Worm (Caenorhabditis elegans) whole organism, L2 larva: ENCODE data around the gene C02C6.14.

ENCODE experiments used
- C34F6.9 ChIP-seq: fragments of 150-350 bp; optimal IDR thresholded peaks from 2 replicates; lab custom pipeline; 2014; ENCODE audit warnings: missing biosample characterization, missing genetic modification characterization
- R02D3.7 ChIP-seq: fragments of 150-350 bp; optimal IDR thresholded peaks from 2 replicates; lab custom pipeline; 2014; ENCODE audit warnings: missing biosample characterization, missing genetic modification characterization
- ZK546.5 ChIP-seq: sonication (generic microtip); optimal IDR thresholded peaks from 2 replicates; lab custom pipeline; 2017; ENCODE audit warnings: missing biosample characterization, missing genetic modification characterization
- alr-1 ChIP-seq: fragments of 150-350 bp; optimal IDR thresholded peaks from 2 replicates; lab custom pipeline; 2014; ENCODE audit warnings: missing biosample characterization, missing genetic modification characterization
- aly-2 ChIP-seq: fragments of 150-350 bp; optimal IDR thresholded peaks from 2 replicates; lab custom pipeline; 2014; ENCODE audit warnings: missing biosample characterization, missing genetic modification characterization
- ama-1 ChIP-seq: fragments of 150-350 bp; optimal IDR thresholded peaks from 2 replicates; lab custom pipeline; 2018; ENCODE audit warnings: inconsistent platforms
- blmp-1 ChIP-seq: sonication (generic microtip); optimal IDR thresholded peaks from 2 replicates; lab custom pipeline; 2017; ENCODE audit warnings: missing genetic modification characterization, mild to moderate bottlenecking, missing compliant biosample characterization, antibody characterized with exemption, moderate library complexity; ENCODE audit not compliant: insufficient read depth
- crh-2 ChIP-seq: sonication (generic microtip); optimal IDR thresholded peaks from 2 replicates; lab custom pipeline; 2017; ENCODE audit warnings: missing biosample characterization, missing genetic modification characterization
- dmd-4 ChIP-seq: sonication (generic microtip); optimal IDR thresholded peaks from 2 replicates; lab custom pipeline; 2017; ENCODE audit warnings: missing biosample characterization, missing genetic modification characterization
- egl-27 ChIP-seq: sonication (generic microtip); optimal IDR thresholded peaks from 3 replicates; lab custom pipeline; 2017; ENCODE audit warnings: missing biosample characterization, missing genetic modification reagents, missing genetic modification characterization
- elt-3 ChIP-seq: sonication (generic microtip); optimal IDR thresholded peaks from 2 replicates; lab custom pipeline; 2017; ENCODE audit warnings: missing biosample characterization, missing genetic modification characterization
- fos-1 ChIP-seq: fragments of 150-350 bp; optimal IDR thresholded peaks from 2 replicates; lab custom pipeline; 2014; ENCODE audit warnings: missing biosample characterization, missing genetic modification characterization
- lin-11 ChIP-seq: fragments of 150-350 bp; sonication (generic microtip); optimal IDR thresholded peaks from 2 replicates; lab custom pipeline; 2014; ENCODE audit warnings: missing biosample characterization, missing genetic modification characterization, inconsistent platforms, mixed read lengths
- lin-39 ChIP-seq: fragments of 150-350 bp; optimal IDR thresholded peaks from 2 replicates; lab custom pipeline; 2014; ENCODE audit warnings: missing biosample characterization, missing genetic modification reagents, missing genetic modification characterization
- lsy-2 ChIP-seq, 2 experiments: fragments of 150-350 bp in 1 of 2; sonication (generic microtip) in 1 of 2; optimal IDR thresholded peaks; 2 replicates each; lab custom pipeline; 2014 to 2017; ENCODE audit warnings: missing biosample characterization in 2 of 2, missing genetic modification characterization in 2 of 2
- mab-5 ChIP-seq: fragments of 150-350 bp; optimal IDR thresholded peaks from 2 replicates; lab custom pipeline; 2014; ENCODE audit warnings: missing biosample characterization, missing genetic modification characterization
- mbf-1 ChIP-seq: sonication (generic microtip); optimal IDR thresholded peaks from 2 replicates; lab custom pipeline; 2017; ENCODE audit warnings: missing biosample characterization, missing genetic modification characterization
- mdl-1 ChIP-seq, 2 experiments: fragments of 150-350 bp in 1 of 2; sonication (generic microtip) in 1 of 2; optimal IDR thresholded peaks; 2 replicates each; lab custom pipeline; 2017; ENCODE audit warnings: missing biosample characterization in 2 of 2, missing genetic modification characterization in 2 of 2
- nhr-10 ChIP-seq: sonication (generic microtip); optimal IDR thresholded peaks from 2 replicates; lab custom pipeline; 2017; ENCODE audit warnings: missing biosample characterization, missing genetic modification characterization
- nhr-129 ChIP-seq: fragments of 150-350 bp; optimal IDR thresholded peaks from 2 replicates; lab custom pipeline; 2014; ENCODE audit warnings: missing biosample characterization, missing genetic modification characterization
- nhr-21 ChIP-seq: fragments of 150-350 bp; optimal IDR thresholded peaks from 2 replicates; lab custom pipeline; 2014; ENCODE audit warnings: missing biosample characterization, missing genetic modification characterization
- nhr-23 ChIP-seq: fragments of 150-350 bp; optimal IDR thresholded peaks from 2 replicates; lab custom pipeline; 2014; ENCODE audit warnings: missing biosample characterization, missing genetic modification reagents, missing genetic modification characterization
- nhr-237 ChIP-seq: fragments of 150-350 bp; optimal IDR thresholded peaks from 2 replicates; lab custom pipeline; 2014; ENCODE audit warnings: missing biosample characterization, missing genetic modification characterization
- nhr-6 ChIP-seq: fragments of 150-350 bp; optimal IDR thresholded peaks from 2 replicates; lab custom pipeline; 2014; ENCODE audit warnings: missing biosample characterization, missing genetic modification characterization
- nhr-77 ChIP-seq: fragments of 150-350 bp; optimal IDR thresholded peaks from 2 replicates; lab custom pipeline; 2014; ENCODE audit warnings: missing biosample characterization, missing genetic modification characterization
- peb-1 ChIP-seq: fragments of 150-350 bp; optimal IDR thresholded peaks from 2 replicates; lab custom pipeline; 2014; ENCODE audit warnings: missing biosample characterization, missing genetic modification characterization
- sem-4 ChIP-seq: fragments of 150-350 bp; optimal IDR thresholded peaks from 2 replicates; lab custom pipeline; 2014; ENCODE audit warnings: missing biosample characterization, missing genetic modification reagents, missing genetic modification characterization
- skn-1 ChIP-seq: sonication (generic microtip); optimal IDR thresholded peaks from 2 replicates; lab custom pipeline; 2017; ENCODE audit warnings: missing biosample characterization, missing genetic modification characterization
- sma-3 ChIP-seq: sonication (generic microtip); optimal IDR thresholded peaks from 2 replicates; lab custom pipeline; 2016; ENCODE audit warnings: missing genetic modification reagents, missing genetic modification characterization, missing compliant biosample characterization
- sma-9 ChIP-seq, 2 experiments: fragments of 150-350 bp in 1 of 2; sonication (generic microtip) in 1 of 2; optimal IDR thresholded peaks; 2 replicates each; lab custom pipeline; 2014 to 2016; ENCODE audit warnings: missing genetic modification characterization in 2 of 2, mild to moderate bottlenecking in 1 of 2, missing biosample characterization in 1 of 2, missing compliant biosample characterization in 1 of 2, missing genetic modification reagents in 1 of 2, moderate library complexity in 1 of 2
- snpc-4 ChIP-seq: fragments of 150-350 bp; optimal IDR thresholded peaks from 2 replicates; lab custom pipeline; 2014; ENCODE audit warnings: missing biosample characterization, missing genetic modification characterization
- unc-62 ChIP-seq: fragments of 150-350 bp; optimal IDR thresholded peaks from 2 replicates; lab custom pipeline; 2014; ENCODE audit warnings: missing biosample characterization, missing genetic modification reagents, missing genetic modification characterization
- ztf-1 ChIP-seq: fragments of 200-800 bp; sonication (Bioruptor generic); conservative IDR thresholded peaks from 2 replicates; pipeline ENCODE4 v1.3.6; 2022; ENCODE audit warnings: missing genetic modification characterization, missing compliant biosample characterization
- ztf-11 ChIP-seq: sonication (generic microtip); optimal IDR thresholded peaks from 2 replicates; lab custom pipeline; 2017; ENCODE audit warnings: missing biosample characterization, missing genetic modification characterization
- ztf-4 ChIP-seq: fragments of 150-350 bp; optimal IDR thresholded peaks from 2 replicates; lab custom pipeline; 2014; ENCODE audit warnings: missing biosample characterization, missing genetic modification characterization

Gene C02C6.14

DNA sequence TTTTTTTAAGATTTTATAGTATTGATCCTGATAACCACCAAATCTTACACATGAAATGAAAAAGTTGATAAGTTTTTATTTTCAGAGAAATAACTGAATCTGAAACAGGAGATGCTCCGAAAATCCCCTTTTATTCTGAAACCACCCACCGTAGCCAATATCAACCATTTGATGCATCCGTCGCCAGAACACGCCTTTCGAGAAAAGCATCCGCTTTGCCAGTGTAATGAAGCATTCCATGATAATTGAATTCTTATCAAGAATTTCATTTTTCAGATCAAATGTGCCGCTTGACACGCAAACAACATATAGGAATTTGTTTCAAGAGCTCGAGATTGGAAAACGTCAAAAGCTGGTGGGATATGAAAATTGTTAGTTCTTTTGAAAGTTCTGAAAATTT, 32.7 kb upstream of the C02C6.14 start, which contains the start of gene tbh-1:
tbh-1 (minus strand) TSS at position 101 of the 400 bp plus-strand sequence.
- no peak for TF ChIP-seq aly-2
- no peak for TF ChIP-seq sem-4 (tag; lab: Kevin White, UChicago)
- TF ChIP-seq nhr-10 (tag; lab: Kevin White, UChicago), result no peak
- TF ChIP-seq ZK546.5 (tag; lab: Kevin White, UChicago), result no peak
- TF ChIP-seq lin-39 (tag; lab: Kevin White, UChicago), result no peak
- TF ChIP-seq nhr-21 (tag; lab: Kevin White, UChicago), result no peak
- TF ChIP-seq nhr-77, result no peak
- no peak for TF ChIP-seq fos-1 (tag; lab: Kevin White, UChicago)
- no peak for TF ChIP-seq elt-3 (tag; lab: Kevin White, UChicago)
- TF ChIP-seq ama-1 (lab: Kevin White, UChicago), result no peak
- no peak for TF ChIP-seq R02D3.7
- no peak for TF ChIP-seq nhr-23 (tag; lab: Kevin White, UChicago)
- no peak for TF ChIP-seq peb-1 (tag; lab: Kevin White, UChicago)
- TF ChIP-seq ztf-1, result no peak
- no peak for TF ChIP-seq ztf-4 (tag; lab: Kevin White, UChicago)
- TF ChIP-seq snpc-4 (tag; lab: Kevin White, UChicago), result no peak

DNA sequence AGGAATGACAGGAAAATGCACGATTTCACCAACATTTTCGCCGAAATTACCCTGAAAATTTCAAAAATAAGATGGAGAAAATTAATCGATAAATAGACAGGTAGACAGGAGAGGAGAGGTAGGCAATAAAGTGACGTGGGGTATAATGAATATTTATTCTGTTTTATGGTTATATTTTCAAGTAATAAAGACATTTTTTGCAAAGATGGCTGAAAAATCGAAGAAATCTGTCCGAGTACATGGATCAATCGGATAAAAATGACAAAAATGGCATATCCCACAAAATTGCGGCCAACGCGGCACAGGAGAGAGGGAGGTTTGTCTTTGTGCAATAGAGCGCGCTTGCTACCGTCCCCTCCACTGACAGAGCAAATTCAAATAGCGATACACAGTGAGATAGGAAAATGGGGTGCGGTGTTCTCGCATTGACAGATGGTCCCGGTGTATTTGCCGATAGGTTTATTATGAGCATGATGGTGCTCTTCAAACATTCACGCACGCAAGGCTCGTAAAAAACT, 29.6 kb upstream of the C02C6.14 start, which contains the start of gene zipt-7.2:
zipt-7.2 (minus strand) TSS at position 51 of the 518 bp plus-strand sequence.
- TF ChIP-seq unc-62 (GFP tag; lab: Kevin White, UChicago) (no peak), C34F6.9 (tag; lab: Kevin White, UChicago) (peak; percentile 9), lsy-2 (tag; optimal IDR thresholded peaks at IDR 0.05; lab: Kevin White, UChicago) (no peak), crh-2 (tag; lab: Kevin White, UChicago) (peak; percentile 10), sma-9 (GFP tag; optimal IDR thresholded peaks at IDR 0.05; lab: Kevin White, UChicago) (no peak), sma-9 (tag; optimal IDR thresholded peaks at IDR 0.05; lab: Kevin White, UChicago) (no peak), nhr-129 (tag; lab: Kevin White, UChicago) (peak; percentile 20)
- TF ChIP-seq, all 48 proteins: peak for 3

DNA sequence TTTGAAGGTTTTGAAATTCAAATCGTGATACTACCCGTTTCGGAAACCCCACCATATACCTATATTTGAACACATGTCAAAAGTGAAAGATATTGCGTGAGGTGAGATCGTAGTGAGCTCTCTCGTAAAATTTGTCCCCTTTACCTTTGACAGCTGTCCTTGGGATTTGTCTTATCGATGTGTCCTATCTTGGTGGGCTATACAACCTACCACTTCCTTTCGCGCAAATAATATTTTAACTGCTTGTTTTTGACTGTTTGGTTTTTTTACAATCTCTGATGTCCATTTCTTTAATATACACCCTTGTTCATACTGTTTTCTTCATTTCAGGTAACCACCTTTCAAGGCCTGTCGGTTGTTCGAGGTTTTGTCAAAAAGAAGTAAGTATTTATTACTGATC, 27.8 kb upstream of the C02C6.14 start, which contains the start of gene eat-20:
eat-20 (plus strand) TSS at position 331 of the 400 bp plus-strand sequence.
- TF ChIP-seq nhr-237 (tag; lab: Kevin White, UChicago) (no peak), ztf-11 (no peak), mdl-1 (tag; optimal IDR thresholded peaks at IDR 0.05; lab: Kevin White, UChicago) (no peak), sma-3 (GFP tag; lab: Kevin White, UChicago) (no peak), unc-62 (GFP tag; lab: Kevin White, UChicago) (no peak), skn-1 (tag; lab: Kevin White, UChicago) (no peak), C34F6.9 (tag; lab: Kevin White, UChicago) (no peak), alr-1 (tag; lab: Kevin White, UChicago) (no peak), sma-9 (GFP tag; optimal IDR thresholded peaks at IDR 0.05; lab: Kevin White, UChicago) (no peak), sma-9 (tag; optimal IDR thresholded peaks at IDR 0.05; lab: Kevin White, UChicago) (no peak), crh-2 (tag; lab: Kevin White, UChicago) (no peak), nhr-77 (no peak), lin-39 (tag; lab: Kevin White, UChicago) (no peak), lsy-2 (tag; optimal IDR thresholded peaks at IDR 0.05; lab: Kevin White, UChicago) (no peak), nhr-6 (no peak), ztf-4 (tag; lab: Kevin White, UChicago) (no peak)

DNA sequence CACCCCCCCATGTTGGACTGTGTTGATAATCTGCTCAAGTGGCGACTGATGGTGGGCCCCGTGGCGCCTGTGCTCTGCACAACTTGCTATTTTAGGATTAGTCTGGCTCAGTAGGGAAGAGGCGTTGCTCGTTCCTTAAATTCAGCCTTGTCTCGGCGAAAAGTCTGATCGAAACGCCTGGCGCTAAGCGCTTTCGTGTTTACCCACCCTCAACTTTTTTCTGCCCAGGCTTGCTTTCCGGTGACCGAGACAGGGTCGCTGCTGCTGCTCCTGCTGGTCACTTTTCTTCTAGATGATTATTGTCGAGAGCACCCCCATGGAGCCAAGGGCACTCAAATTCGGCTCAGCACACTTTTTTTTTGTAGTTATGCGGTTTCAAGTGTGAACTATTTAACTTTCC, 22.9 kb upstream of the C02C6.14 start:
- TF ChIP-seq blmp-1 (tag; lab: Kevin White, UChicago), result no peak
- TF ChIP-seq egl-27, result no peak
- no peak for TF ChIP-seq aly-2
- no peak for TF ChIP-seq sma-9 (GFP tag; optimal IDR thresholded peaks at IDR 0.05; lab: Kevin White, UChicago)
- TF ChIP-seq sma-9 (tag; optimal IDR thresholded peaks at IDR 0.05; lab: Kevin White, UChicago), result no peak
- no peak for TF ChIP-seq dmd-4 (tag; lab: Kevin White, UChicago)
- TF ChIP-seq nhr-6, result no peak
- TF ChIP-seq mbf-1, result no peak

DNA sequence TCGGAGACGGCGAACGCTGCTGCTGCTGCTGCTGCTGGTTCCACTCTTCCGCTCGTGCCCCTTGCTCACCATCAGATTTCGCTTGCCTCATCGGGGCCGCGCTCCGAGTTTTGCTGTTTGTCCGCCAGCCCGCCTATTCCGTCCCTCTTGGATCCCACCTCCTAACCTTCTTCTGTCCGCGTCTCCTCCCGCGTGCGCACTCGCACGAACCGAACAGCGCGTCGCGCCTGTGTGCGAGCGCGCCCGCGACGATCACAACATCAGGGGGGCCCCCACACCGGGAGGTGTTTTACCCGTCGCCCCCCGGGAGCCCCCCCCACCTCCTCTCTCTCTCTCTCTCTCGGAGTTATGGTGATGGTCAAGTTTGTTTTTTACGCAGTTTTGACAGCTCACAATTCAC, 21.7 kb upstream of the C02C6.14 start:
- TF ChIP-seq nhr-129 (tag; lab: Kevin White, UChicago) (no peak), ztf-11 (no peak), egl-27 (no peak), mab-5 (tag; lab: Kevin White, UChicago) (no peak), nhr-237 (tag; lab: Kevin White, UChicago) (no peak), ztf-1 (no peak), sem-4 (tag; lab: Kevin White, UChicago) (no peak), nhr-10 (tag; lab: Kevin White, UChicago) (no peak), lin-11 (tag; lab: Kevin White, UChicago) (no peak)
